Worm (Caenorhabditis elegans) whole organism, L4 larva: ENCODE data around the gene jun-1.

Experiments used
- Y48G9A.11 ChIP-seq: fragments of 200-800 bp; sonication (Bioruptor generic); IDR thresholded peaks from 2 replicates; pipeline ENCODE4 v1.3.6; 2022; ENCODE audit warnings: missing genetic modification reagents, missing genetic modification characterization, missing compliant biosample characterization
- ceh-82 ChIP-seq: sonication (generic microtip); optimal IDR thresholded peaks from 2 replicates; lab custom pipeline; 2017; ENCODE audit warnings: missing biosample characterization, missing genetic modification characterization
- nhr-76 ChIP-seq: fragments of 150-350 bp; optimal IDR thresholded peaks from 2 replicates; lab custom pipeline; 2014; ENCODE audit warnings: missing biosample characterization, missing genetic modification characterization
- sdz-12 ChIP-seq: fragments of 200-800 bp; sonication (Bioruptor generic); optimal IDR thresholded peaks from 2 replicates; lab custom pipeline; 2018; ENCODE audit warnings: mild to moderate bottlenecking, missing genetic modification characterization, missing compliant biosample characterization
- spr-1 ChIP-seq: sonication (generic microtip); optimal IDR thresholded peaks from 2 replicates; lab custom pipeline; 2016; ENCODE audit warnings: mild to moderate bottlenecking, missing genetic modification characterization, missing compliant biosample characterization

- no peak for TF ChIP-seq sdz-12 (GFP tag; lab: Kevin White, UChicago)
- TF ChIP-seq ceh-82 (tag; lab: Kevin White, UChicago): no peak
- no peak for TF ChIP-seq spr-1 (tag; lab: Kevin White, UChicago)
- TF ChIP-seq nhr-76 (tag; lab: Kevin White, UChicago): no peak
- TF ChIP-seq Y48G9A.11 (GFP tag; lab: Robert Waterston, UW): no peak
These were observed 15.7 kb upstream of the jun-1 start for ce11 chrII:9097302-9097701.
